Fruit fly (Drosophila melanogaster): ENCODE measurements around the gene ND-B14.5A.

Gene ND-B14.5A

DNA sequence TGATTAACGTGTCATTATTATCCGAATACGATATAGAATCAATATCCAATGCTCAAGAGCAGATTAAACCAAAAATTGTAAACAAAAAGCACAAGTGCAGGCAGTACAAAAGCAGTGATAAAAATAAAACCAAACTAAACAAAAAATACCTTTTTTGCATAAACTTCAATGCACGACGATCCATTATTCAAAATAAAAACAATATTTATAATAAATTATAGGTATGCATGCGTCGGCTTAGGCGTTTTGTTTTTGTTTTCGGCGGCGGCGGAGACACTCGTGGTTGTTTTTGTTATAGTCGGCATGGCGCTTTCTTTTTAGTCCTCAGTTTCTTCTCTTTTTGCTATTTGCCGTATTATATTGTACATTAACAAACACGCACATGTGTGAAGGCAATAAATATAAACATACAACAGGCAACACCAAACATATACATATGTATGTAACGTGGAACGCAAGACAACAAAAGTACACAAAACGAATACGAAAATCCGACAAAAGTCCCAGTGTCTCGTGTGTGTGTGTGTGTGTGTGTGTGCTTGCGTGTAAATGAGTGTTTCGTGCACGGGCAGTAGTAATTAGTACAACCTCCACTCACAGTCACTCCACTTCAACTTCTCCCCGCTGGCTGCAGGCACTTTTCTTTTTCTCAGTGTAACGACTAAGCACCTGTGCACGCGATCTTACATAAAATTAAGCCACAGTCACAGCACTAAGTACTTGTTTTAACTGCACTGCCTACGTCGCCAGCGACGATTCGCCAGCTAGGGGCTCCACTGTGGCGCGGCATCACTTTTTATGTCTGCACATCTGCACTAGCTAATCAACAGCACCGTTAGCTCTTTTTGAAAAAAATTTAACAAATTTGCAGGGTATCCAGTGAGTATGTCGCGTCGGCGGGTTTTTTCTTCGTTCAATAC lies 36.2 kb upstream of the ND-B14.5A start (continued):
- peak; percentile 1 for TF ChIP-seq org-1 (GFP tag; optimal IDR thresholded peaks at IDR 0.05)
- peak; percentile 85 for TF ChIP-seq Vsx1 (GFP tag; optimal IDR thresholded peaks at IDR 0.05)
- no peak for TF ChIP-seq Lim3 (GFP tag; IDR thresholded peaks at IDR 0.05)
- TF ChIP-seq CG7271 (tag; optimal IDR thresholded peaks at IDR 0.05) = peak; percentile 46
- peak in 1 of 2 experiments; percentile 34 for TF ChIP-seq Hr51 (GFP tag; optimal IDR thresholded peaks at IDR 0.05)
- TF ChIP-seq Pdp1 (GFP tag; optimal IDR thresholded peaks at IDR 0.05) = peak; percentile 38 to 64
- TF ChIP-seq row (GFP tag; IDR thresholded peaks at IDR 0.05) = peak; percentile 76
- no peak for TF ChIP-seq toy (GFP tag; IDR thresholded peaks at IDR 0.05)
- peak; percentile 82 for TF ChIP-seq lov (optimal IDR thresholded peaks at IDR 0.05)
- TF ChIP-seq lov (GFP tag; IDR thresholded peaks at IDR 0.05) = no peak
- peak; percentile 42 for TF ChIP-seq CG4820 (GFP tag; optimal IDR thresholded peaks at IDR 0.05)
- TF ChIP-seq mam (GFP tag; optimal IDR thresholded peaks at IDR 0.05) = peak; percentile 30
- peak; percentile 51 for TF ChIP-seq ind (GFP tag; optimal IDR thresholded peaks at IDR 0.05)
- peak; percentile 27 for TF ChIP-seq CG18619 (GFP tag; optimal IDR thresholded peaks at IDR 0.05)
- peak; percentile 6 for TF ChIP-seq CG15514 (GFP tag; optimal IDR thresholded peaks at IDR 0.05)
- TF ChIP-seq PHDP (tag; optimal IDR thresholded peaks at IDR 0.05) = no peak
- TF ChIP-seq CG4424 (GFP tag; optimal IDR thresholded peaks at IDR 0.05) = peak; percentile 48
- peak; percentile 17 for TF ChIP-seq CG1792 (GFP tag; optimal IDR thresholded peaks at IDR 0.05)
- TF ChIP-seq Atf-2 (GFP tag; optimal IDR thresholded peaks at IDR 0.05) = no peak
- no peak for TF ChIP-seq Dad (GFP tag; optimal IDR thresholded peaks at IDR 0.05)
- TF ChIP-seq CG5245 (GFP tag; optimal IDR thresholded peaks at IDR 0.05) = no peak
- TF ChIP-seq Elba2 (GFP tag; optimal IDR thresholded peaks at IDR 0.05) = no peak
- TF ChIP-seq sug (tag; optimal IDR thresholded peaks at IDR 0.05) = no peak
- TF ChIP-seq H2.0 (GFP tag; IDR thresholded peaks at IDR 0.05) = peak; percentile 41
- TF ChIP-seq CG12769 (tag; optimal IDR thresholded peaks at IDR 0.05) = no peak
- no peak for TF ChIP-seq Hr39 (optimal IDR thresholded peaks at IDR 0.05)
- no peak for TF ChIP-seq CG34224 (GFP tag; IDR thresholded peaks at IDR 0.05; ENCODE audit: partially characterized antibody)
- TF ChIP-seq danr (GFP tag; IDR thresholded peaks at IDR 0.05) = no peak
- no peak for TF ChIP-seq NC2β (GFP tag; optimal IDR thresholded peaks at IDR 0.05)
- no peak for TF ChIP-seq ato (GFP tag; IDR thresholded peaks at IDR 0.05; ENCODE audit: partially characterized antibody)
- peak; percentile 20 for TF ChIP-seq Ssrp (tag; optimal IDR thresholded peaks at IDR 0.05)
- no peak for TF ChIP-seq dimm (GFP tag; IDR thresholded peaks at IDR 0.05)
- TF ChIP-seq CG17328 (GFP tag; IDR thresholded peaks at IDR 0.05) = peak; percentile 40
- TF ChIP-seq HHEX (GFP tag; optimal IDR thresholded peaks at IDR 0.05) = no peak
- no peak for TF ChIP-seq pum (GFP tag; optimal IDR thresholded peaks at IDR 0.05)
- peak; percentile 56 for TF ChIP-seq tgo (GFP tag; IDR thresholded peaks at IDR 0.05)
- TF ChIP-seq CG13624 (GFP tag; optimal IDR thresholded peaks at IDR 0.05) = peak; percentile 12
- no peak for TF ChIP-seq gcm2 (GFP tag; optimal IDR thresholded peaks at IDR 0.05)
- no peak for TF ChIP-seq mld (GFP tag; IDR thresholded peaks at IDR 0.05; ENCODE audit: partially characterized antibody)
- TF ChIP-seq dati (GFP tag; IDR thresholded peaks at IDR 0.05) = no peak
- peak; percentile 59 for TF ChIP-seq gem (tag; optimal IDR thresholded peaks at IDR 0.05)
- TF ChIP-seq dm (GFP tag; optimal IDR thresholded peaks at IDR 0.05) = no peak
- TF ChIP-seq CG8281 (tag; optimal IDR thresholded peaks at IDR 0.05) = no peak
- no peak for TF ChIP-seq CG10462 (GFP tag; optimal IDR thresholded peaks at IDR 0.05)
- 0 out of 2 replicates have a peak, but pooled peaks have one; percentile 7 for TF ChIP-seq CG14014 (GFP tag; IDR thresholded peaks at IDR 0.05)
- peak; percentile 45 for TF ChIP-seq CG13424 (tag; optimal IDR thresholded peaks at IDR 0.05)
- 0 out of 3 replicates have a peak, but pooled peaks have one; percentile 41 for TF ChIP-seq CG11560 (tag; IDR thresholded peaks at IDR 0.05)
- no peak for TF ChIP-seq kah (GFP tag; optimal IDR thresholded peaks at IDR 0.05)
- TF ChIP-seq CG11085 (GFP tag; IDR thresholded peaks at IDR 0.05) = no peak
